Worm (Caenorhabditis elegans): ENCODE results near the gene C46F9.6.

ce11 chrII:1922665-1923187 lies 24.7 kb downstream of the C46F9.6 start, which contains the start of the genes bath-2 and F52C6.4:
- no peak for TF ChIP-seq lsy-27 (tag; optimal IDR thresholded peaks at IDR 0.05; ENCODE audit: borderline replicate concordance, insufficient read depth)
- TF ChIP-seq sea-2 (GFP tag; IDR thresholded peaks at IDR 0.05), result no peak
- TF ChIP-seq nhr-90 (tag; optimal IDR thresholded peaks at IDR 0.05), result no peak
- TF ChIP-seq die-1 (tag; optimal IDR thresholded peaks at IDR 0.05), result no peak
- no peak for TF ChIP-seq aptf-2 (GFP tag; conservative IDR thresholded peaks at IDR 0.05)
- TF ChIP-seq cebp-1 (GFP tag; IDR thresholded peaks at IDR 0.05), result no peak
- TF ChIP-seq cebp-1 (tag; optimal IDR thresholded peaks at IDR 0.05), result no peak
- no peak for TF ChIP-seq mcd-1 (GFP tag; IDR thresholded peaks at IDR 0.05)
- no peak for TF ChIP-seq xnd-1 (tag; optimal IDR thresholded peaks at IDR 0.05)
- TF ChIP-seq nfyb-1 (GFP tag; IDR thresholded peaks at IDR 0.05), result no peak
- no peak for TF ChIP-seq somi-1 (GFP tag; optimal IDR thresholded peaks at IDR 0.05)
